Worm (Caenorhabditis elegans) whole organism, midembryonic: ENCODE measurements around the gene F59F5.5.

ENCODE experiments used
- T22C8.4 ChIP-seq: fragments of 200-800 bp; sonication (Bioruptor generic); IDR thresholded peaks from 2 replicates; pipeline ENCODE4 v1.3.6; 2022; ENCODE audit warnings: missing genetic modification characterization, missing compliant biosample characterization
- cog-1 ChIP-seq: sonication (generic microtip); optimal IDR thresholded peaks from 2 replicates; lab custom pipeline; 2016; ENCODE audit warnings: missing genetic modification characterization, missing compliant biosample characterization
- flt-1 ChIP-seq: fragments of 200-800 bp; sonication (Bioruptor generic); IDR thresholded peaks from 2 replicates; pipeline ENCODE4 v1.3.6; 2022; ENCODE audit warnings: missing genetic modification characterization, missing compliant biosample characterization
- klf-2 ChIP-seq: fragments of 200-800 bp; sonication (Bioruptor generic); conservative IDR thresholded peaks from 2 replicates; pipeline ENCODE4 v1.3.6; 2022; ENCODE audit warnings: missing genetic modification reagents, missing genetic modification characterization, missing compliant biosample characterization
- med-1 ChIP-seq: sonication (generic microtip); optimal IDR thresholded peaks from 2 replicates; lab custom pipeline; 2017; ENCODE audit warnings: missing genetic modification characterization, mild to moderate bottlenecking, missing compliant biosample characterization, antibody characterized with exemption, missing genetic modification reagents; ENCODE audit not compliant: insufficient read depth
- ref-1 ChIP-seq: fragments of 200-800 bp; sonication (Bioruptor generic); conservative IDR thresholded peaks from 2 replicates; pipeline ENCODE4 v1.3.6; 2022; ENCODE audit warnings: missing genetic modification reagents, missing genetic modification characterization, missing compliant biosample characterization
- tab-1 ChIP-seq: fragments of 200-800 bp; sonication (Bioruptor generic); IDR thresholded peaks from 2 replicates; pipeline ENCODE4 v1.3.6; 2022; ENCODE audit warnings: missing genetic modification characterization, missing compliant biosample characterization
- ztf-23 ChIP-seq: fragments of 200-800 bp; sonication (Bioruptor generic); IDR thresholded peaks from 2 replicates; pipeline ENCODE4 v1.3.6; 2022; ENCODE audit warnings: missing genetic modification reagents, missing genetic modification characterization, missing compliant biosample characterization
- ztf-29 ChIP-seq: fragments of 200-800 bp; sonication (Bioruptor generic); IDR thresholded peaks from 2 replicates; pipeline ENCODE4 v1.3.6; 2022; ENCODE audit warnings: missing genetic modification reagents, missing genetic modification characterization, missing compliant biosample characterization

F59F5.5 gene

ce11 chrX:10524483-10524948 lies 21.3 kb upstream of the F59F5.5 start, which contains the start of the genes mboa-7 and git-1:
TSS of gene mboa-7 (minus strand) at chrX:10524565.
TSS of gene git-1 (plus strand) at chrX:10524898.
- TF ChIP-seq med-1 (GFP tag; lab: Kevin White, UChicago) (no peak), flt-1 (GFP tag; lab: Robert Waterston, UW) (0 out of 2 replicates have a peak, but pooled peaks have one; percentile 16), ztf-23 (GFP tag; lab: Robert Waterston, UW) (0 out of 2 replicates have a peak, but pooled peaks have one; percentile 45), ztf-29 (GFP tag; lab: Robert Waterston, UW) (no peak), tab-1 (GFP tag; lab: Robert Waterston, UW) (0 out of 2 replicates have a peak, but pooled peaks have one; percentile 71), ref-1 (GFP tag; lab: Robert Waterston, UW) (no peak), T22C8.4 (GFP tag; lab: Robert Waterston, UW) (no peak), cog-1 (tag; lab: Kevin White, UChicago) (peak; percentile 62), klf-2 (GFP tag; lab: Robert Waterston, UW) (no peak)

ce11 chrX:10527414-10527813 lies 18.4 kb upstream of the F59F5.5 start:
- TF ChIP-seq cog-1 (tag; lab: Kevin White, UChicago) (no peak), med-1 (GFP tag; lab: Kevin White, UChicago) (no peak), T22C8.4 (GFP tag; lab: Robert Waterston, UW) (no peak), ref-1 (GFP tag; lab: Robert Waterston, UW) (no peak), klf-2 (GFP tag; lab: Robert Waterston, UW) (no peak), flt-1 (GFP tag; lab: Robert Waterston, UW) (no peak), ztf-23 (GFP tag; lab: Robert Waterston, UW) (no peak), tab-1 (GFP tag; lab: Robert Waterston, UW) (no peak), ztf-29 (GFP tag; lab: Robert Waterston, UW) (no peak)

- no peak for TF ChIP-seq flt-1 (GFP tag; lab: Robert Waterston, UW)
- no peak for TF ChIP-seq ztf-29 (GFP tag; lab: Robert Waterston, UW)
- TF ChIP-seq ref-1 (GFP tag; lab: Robert Waterston, UW), result no peak
- TF ChIP-seq T22C8.4 (GFP tag; lab: Robert Waterston, UW), result no peak
- no peak for TF ChIP-seq med-1 (GFP tag; lab: Kevin White, UChicago)
- TF ChIP-seq cog-1 (tag; lab: Kevin White, UChicago), result no peak
- TF ChIP-seq klf-2 (GFP tag; lab: Robert Waterston, UW), result no peak
- no peak for TF ChIP-seq ztf-23 (GFP tag; lab: Robert Waterston, UW)
- no peak for TF ChIP-seq tab-1 (GFP tag; lab: Robert Waterston, UW)
Observed at ce11 chrX:10528993-10529392, 16.8 kb upstream of the F59F5.5 start, which contains the start of the genes F14F3.5 and slcf-1. TSS of gene F14F3.5 (minus strand) at chrX:10529226. TSS of gene slcf-1 (plus strand) at chrX:10529294.

ce11 chrX:10532180-10532833 lies 13.5 kb upstream of the F59F5.5 start:
- TF ChIP-seq klf-2 (GFP tag; lab: Robert Waterston, UW), result no peak
- TF ChIP-seq T22C8.4 (GFP tag; lab: Robert Waterston, UW), result no peak
- no peak for TF ChIP-seq ztf-23 (GFP tag; lab: Robert Waterston, UW)
- TF ChIP-seq cog-1 (tag; lab: Kevin White, UChicago), result no peak
- TF ChIP-seq flt-1 (GFP tag; lab: Robert Waterston, UW), result no peak
- TF ChIP-seq ref-1 (GFP tag; lab: Robert Waterston, UW), result no peak

ce11 chrX:10533447-10533846 lies 12.4 kb upstream of the F59F5.5 start, which contains the start of gene glo-3:
TSS of gene glo-3 (plus strand) at chrX:10533699.
- TF ChIP-seq T22C8.4 (GFP tag; lab: Robert Waterston, UW) (no peak), ref-1 (GFP tag; lab: Robert Waterston, UW) (no peak), tab-1 (GFP tag; lab: Robert Waterston, UW) (no peak), ztf-23 (GFP tag; lab: Robert Waterston, UW) (no peak), med-1 (GFP tag; lab: Kevin White, UChicago) (no peak), ztf-29 (GFP tag; lab: Robert Waterston, UW) (no peak), klf-2 (GFP tag; lab: Robert Waterston, UW) (no peak), cog-1 (tag; lab: Kevin White, UChicago) (no peak), flt-1 (GFP tag; lab: Robert Waterston, UW) (no peak)

ce11 chrX:10534625-10535244 lies 11.1 kb upstream of the F59F5.5 start:
- TF ChIP-seq med-1 (GFP tag; lab: Kevin White, UChicago) (no peak), ztf-29 (GFP tag; lab: Robert Waterston, UW) (no peak), flt-1 (GFP tag; lab: Robert Waterston, UW) (no peak), T22C8.4 (GFP tag; lab: Robert Waterston, UW) (no peak), cog-1 (tag; lab: Kevin White, UChicago) (no peak), ref-1 (GFP tag; lab: Robert Waterston, UW) (no peak), klf-2 (GFP tag; lab: Robert Waterston, UW) (no peak), ztf-23 (GFP tag; lab: Robert Waterston, UW) (no peak)

ce11 chrX:10541789-10542188 lies 4.0 kb upstream of the F59F5.5 start:
- TF ChIP-seq T22C8.4 (GFP tag; lab: Robert Waterston, UW) (no peak), ref-1 (GFP tag; lab: Robert Waterston, UW) (no peak), flt-1 (GFP tag; lab: Robert Waterston, UW) (no peak), ztf-29 (GFP tag; lab: Robert Waterston, UW) (no peak), cog-1 (tag; lab: Kevin White, UChicago) (no peak), klf-2 (GFP tag; lab: Robert Waterston, UW) (no peak), ztf-23 (GFP tag; lab: Robert Waterston, UW) (no peak), tab-1 (GFP tag; lab: Robert Waterston, UW) (no peak), med-1 (GFP tag; lab: Kevin White, UChicago) (no peak)
